Fruit fly (Drosophila melanogaster) whole organism, embryonic: ENCODE data around the gene Tsf2.

Experiments
- Atf3 ChIP-seq: fragments of 200-800 bp; sonication (Bioruptor generic); optimal IDR thresholded peaks from 3 replicates; lab custom pipeline; 2016; ENCODE audit warnings: missing biosample characterization, missing genetic modification characterization
- CG10267 ChIP-seq: fragments of 200-800 bp; sonication (Bioruptor generic); optimal IDR thresholded peaks from 2 replicates; lab custom pipeline; 2018; ENCODE audit warnings: missing biosample characterization, mild to moderate bottlenecking, missing genetic modification characterization, moderate library complexity
- CG11093 ChIP-seq: fragments of 200-800 bp; sonication (Bioruptor generic); IDR thresholded peaks from 3 replicates; pipeline ENCODE4 v1.3.6; 2022; ENCODE audit warnings: missing biosample characterization, missing genetic modification characterization
- CG11695 ChIP-seq: fragments of 200-800 bp; sonication (Bioruptor generic); IDR thresholded peaks from 3 replicates; pipeline ENCODE4 v1.3.6; 2022; ENCODE audit warnings: missing biosample characterization, missing genetic modification characterization
- CG12071 ChIP-seq: fragments of 200-800 bp; sonication (Bioruptor generic); optimal IDR thresholded peaks from 3 replicates; lab custom pipeline; 2018; ENCODE audit warnings: missing biosample characterization, mild to moderate bottlenecking, missing genetic modification characterization
- CG15073 ChIP-seq: fragments of 200-800 bp; sonication (Bioruptor generic); optimal IDR thresholded peaks from 2 replicates; lab custom pipeline; 2016; ENCODE audit warnings: missing biosample characterization, missing genetic modification characterization
- CG1792 ChIP-seq: fragments of 200-800 bp; sonication (Bioruptor generic); optimal IDR thresholded peaks from 2 replicates; lab custom pipeline; 2016; ENCODE audit warnings: missing biosample characterization, missing genetic modification characterization
- CG2875 ChIP-seq: fragments of 200-800 bp; sonication (Bioruptor generic); optimal IDR thresholded peaks from 2 replicates; lab custom pipeline; 2017; ENCODE audit warnings: missing biosample characterization, mild to moderate bottlenecking, missing genetic modification characterization, missing genetic modification reagents
- CG30403 ChIP-seq: fragments of 200-800 bp; sonication (Bioruptor generic); optimal IDR thresholded peaks from 3 replicates; lab custom pipeline; 2016; ENCODE audit warnings: missing biosample characterization, missing genetic modification characterization
- CG3065 ChIP-seq: fragments of 200-800 bp; sonication (Bioruptor generic); optimal IDR thresholded peaks from 2 replicates; lab custom pipeline; 2016; ENCODE audit warnings: missing biosample characterization, missing genetic modification characterization
- CG31365 ChIP-seq: fragments of 200-800 bp; sonication (Bioruptor generic); optimal IDR thresholded peaks from 2 replicates; lab custom pipeline; 2018; ENCODE audit warnings: missing biosample characterization, mild to moderate bottlenecking, missing genetic modification characterization
- CG33557 ChIP-seq: fragments of 200-800 bp; sonication (Bioruptor generic); optimal IDR thresholded peaks from 2 replicates; lab custom pipeline; 2019; ENCODE audit warnings: missing biosample characterization, mild to moderate bottlenecking, missing genetic modification characterization, moderate library complexity
- CG4854 ChIP-seq: fragments of 200-800 bp; sonication (Bioruptor generic); optimal IDR thresholded peaks from 2 replicates; lab custom pipeline; 2016; ENCODE audit warnings: missing biosample characterization, missing genetic modification characterization, inconsistent platforms
- CG6254 ChIP-seq: fragments of 200-800 bp; sonication (Bioruptor generic); optimal IDR thresholded peaks from 3 replicates; lab custom pipeline; 2017; ENCODE audit warnings: mild to moderate bottlenecking, missing biosample characterization, missing genetic modification reagents, missing genetic modification characterization
- CG6854 ChIP-seq: fragments of 200-800 bp; sonication (Bioruptor generic); optimal IDR thresholded peaks from 3 replicates; lab custom pipeline; 2017; ENCODE audit warnings: missing biosample characterization, mild to moderate bottlenecking, missing genetic modification characterization
- CG7357 ChIP-seq: fragments of 200-800 bp; sonication (Bioruptor generic); IDR thresholded peaks from 3 replicates; pipeline ENCODE4 v1.3.6; 2022; ENCODE audit warnings: missing biosample characterization, missing genetic modification characterization
- CG7556 ChIP-seq: fragments of 200-800 bp; sonication (Bioruptor generic); optimal IDR thresholded peaks from 2 replicates; lab custom pipeline; 2017; ENCODE audit warnings: missing biosample characterization, mild to moderate bottlenecking, missing genetic modification characterization
- CG9932 ChIP-seq: fragments of 200-800 bp; sonication (Bioruptor generic); IDR thresholded peaks from 2 replicates; pipeline ENCODE4 v1.3.6; 2022; ENCODE audit warnings: missing biosample characterization, missing genetic modification characterization
- Dp ChIP-seq: fragments of 200-800 bp; sonication (Bioruptor generic); optimal IDR thresholded peaks from 2 replicates; lab custom pipeline; 2018; ENCODE audit warnings: missing biosample characterization, mild to moderate bottlenecking, missing genetic modification characterization, moderate library complexity
- Dref ChIP-seq: fragments of 200-800 bp; sonication (Bioruptor generic); IDR thresholded peaks from 2 replicates; pipeline ENCODE4 v1.3.6; 2022; ENCODE audit warnings: missing biosample characterization, missing genetic modification characterization
- H2.0 ChIP-seq: fragments of 200-800 bp; sonication (Bioruptor generic); IDR thresholded peaks from 2 replicates; pipeline ENCODE4 v1.3.6; 2022; ENCODE audit warnings: missing biosample characterization, missing genetic modification characterization
- HHEX ChIP-seq: fragments of 200-800 bp; sonication (Bioruptor generic); optimal IDR thresholded peaks from 3 replicates; lab custom pipeline; 2017; ENCODE audit warnings: missing biosample characterization, mild to moderate bottlenecking, missing genetic modification characterization, missing genetic modification reagents
- Hey ChIP-seq: fragments of 200-800 bp; sonication (Bioruptor generic); optimal IDR thresholded peaks from 3 replicates; lab custom pipeline; 2018; ENCODE audit warnings: missing biosample characterization, mild to moderate bottlenecking, missing genetic modification characterization
- Hr3 ChIP-seq: fragments of 200-800 bp; sonication (Bioruptor generic); optimal IDR thresholded peaks from 3 replicates; lab custom pipeline; 2016; ENCODE audit warnings: missing biosample characterization, missing genetic modification characterization
- Mad ChIP-seq: fragments of 200-800 bp; sonication (Bioruptor generic); optimal IDR thresholded peaks from 2 replicates; lab custom pipeline; 2016; ENCODE audit warnings: missing biosample characterization, missing genetic modification characterization
- Ravus ChIP-seq: fragments of 200-800 bp; sonication (Bioruptor generic); IDR thresholded peaks from 2 replicates; pipeline ENCODE4 v1.3.6; 2022; ENCODE audit warnings: missing biosample characterization, missing genetic modification characterization
- Six4 ChIP-seq: fragments of 200-800 bp; sonication (Bioruptor generic); optimal IDR thresholded peaks from 2 replicates; lab custom pipeline; 2016; ENCODE audit warnings: missing biosample characterization, missing genetic modification characterization
- Spps ChIP-seq: fragments of 200-800 bp; sonication (Bioruptor generic); optimal IDR thresholded peaks from 2 replicates; lab custom pipeline; 2018; ENCODE audit warnings: missing biosample characterization, mild to moderate bottlenecking, missing genetic modification characterization
- Stat92E ChIP-seq, 3 experiments: fragments of >200 bp in 2 of 3; fragments of 200-800 bp in 1 of 3; sonication (Bioruptor generic) in 1 of 3; optimal IDR thresholded peaks; 2 replicates each; lab custom pipeline; 2017 to 2019; ENCODE audit warnings: missing biosample characterization in 3 of 3, missing genetic modification characterization in 3 of 3, mild to moderate bottlenecking in 1 of 3, moderate library complexity in 1 of 3
- ac ChIP-seq: fragments of 200-800 bp; sonication (Bioruptor generic); optimal IDR thresholded peaks from 3 replicates; lab custom pipeline; 2017; ENCODE audit warnings: missing biosample characterization, mild to moderate bottlenecking, missing genetic modification characterization
- ase ChIP-seq: fragments of 200-800 bp; sonication (Bioruptor generic); IDR thresholded peaks from 3 replicates; pipeline ENCODE4 v1.3.6; 2022; ENCODE audit warnings: missing biosample characterization, missing genetic modification characterization
- bab2 ChIP-seq: fragments of 200-800 bp; sonication (Bioruptor generic); optimal IDR thresholded peaks from 2 replicates; lab custom pipeline; 2016; ENCODE audit warnings: missing biosample characterization, missing genetic modification characterization
- bigmax ChIP-seq: fragments of 200-800 bp; sonication (Bioruptor generic); optimal IDR thresholded peaks from 2 replicates; lab custom pipeline; 2018; ENCODE audit warnings: missing biosample characterization, mild to moderate bottlenecking, missing genetic modification characterization
- bowl ChIP-seq: fragments of 200-800 bp; sonication (Bioruptor generic); IDR thresholded peaks from 2 replicates; pipeline ENCODE4 v1.3.6; 2022; ENCODE audit warnings: missing biosample characterization, missing genetic modification characterization
- crol ChIP-seq: fragments of 200-800 bp; sonication (Bioruptor generic); IDR thresholded peaks from 2 replicates; pipeline ENCODE4 v1.3.6; 2022; ENCODE audit warnings: missing biosample characterization, missing genetic modification characterization
- da ChIP-seq: fragments of 200-800 bp; sonication (Bioruptor generic); optimal IDR thresholded peaks from 2 replicates; lab custom pipeline; 2016; ENCODE audit warnings: missing biosample characterization, missing genetic modification characterization
- eyg ChIP-seq: fragments of 200-800 bp; sonication (Bioruptor generic); optimal IDR thresholded peaks from 3 replicates; lab custom pipeline; 2016; ENCODE audit warnings: missing biosample characterization, missing genetic modification characterization
- fru ChIP-seq: fragments of >200 bp; optimal IDR thresholded peaks from 2 replicates; lab custom pipeline; 2017
- ftz-f1 ChIP-seq: fragments of 200-800 bp; sonication (Bioruptor generic); optimal IDR thresholded peaks from 2 replicates; lab custom pipeline; 2016; ENCODE audit warnings: missing biosample characterization, missing genetic modification characterization
- hbn ChIP-seq: fragments of 200-800 bp; sonication (Bioruptor generic); IDR thresholded peaks from 2 replicates; pipeline ENCODE4 v1.3.6; 2022; ENCODE audit warnings: missing biosample characterization, missing genetic modification characterization; ENCODE audit not compliant: partially characterized antibody
- kah ChIP-seq: fragments of 200-800 bp; sonication (Bioruptor generic); optimal IDR thresholded peaks from 2 replicates; lab custom pipeline; 2018; ENCODE audit warnings: missing biosample characterization, mild to moderate bottlenecking, missing genetic modification characterization
- mld ChIP-seq: fragments of 200-800 bp; sonication (Bioruptor generic); IDR thresholded peaks from 3 replicates; pipeline ENCODE4 v1.3.6; 2022; ENCODE audit warnings: missing biosample characterization, missing genetic modification characterization; ENCODE audit not compliant: partially characterized antibody
- psq ChIP-seq: fragments of 200-800 bp; sonication (Bioruptor generic); optimal IDR thresholded peaks from 2 replicates; lab custom pipeline; 2017; ENCODE audit warnings: missing biosample characterization, missing genetic modification characterization
- scrt ChIP-seq: fragments of 200-800 bp; sonication (Bioruptor generic); optimal IDR thresholded peaks from 2 replicates; lab custom pipeline; 2018; ENCODE audit warnings: missing biosample characterization, mild to moderate bottlenecking, missing genetic modification characterization, moderate library complexity
- sim ChIP-seq: fragments of 200-800 bp; sonication (Bioruptor generic); IDR thresholded peaks from 2 replicates; pipeline ENCODE4 v1.3.6; 2022; ENCODE audit warnings: missing biosample characterization, missing genetic modification characterization
- sr ChIP-seq: fragments of 200-800 bp; sonication (Bioruptor generic); IDR thresholded peaks from 3 replicates; pipeline ENCODE4 v1.3.6; 2022; ENCODE audit warnings: missing biosample characterization, missing genetic modification characterization
- tup ChIP-seq: fragments of 200-800 bp; sonication (Bioruptor generic); optimal IDR thresholded peaks from 2 replicates; lab custom pipeline; 2016; ENCODE audit warnings: missing biosample characterization, mild to moderate bottlenecking, missing genetic modification characterization, moderate library complexity
- unc-4 ChIP-seq: fragments of 200-800 bp; sonication (Bioruptor generic); IDR thresholded peaks from 2 replicates; pipeline ENCODE4 v1.3.6; 2022; ENCODE audit warnings: missing biosample characterization, missing genetic modification characterization; ENCODE audit not compliant: partially characterized antibody
- unpg ChIP-seq: fragments of 200-800 bp; sonication (Bioruptor generic); optimal IDR thresholded peaks from 3 replicates; lab custom pipeline; 2018; ENCODE audit warnings: missing biosample characterization, mild to moderate bottlenecking, missing genetic modification characterization, moderate library complexity
- usp ChIP-seq: fragments of >200 bp; optimal IDR thresholded peaks from 2 replicates; lab custom pipeline; 2017; ENCODE audit warnings: missing biosample characterization, missing genetic modification characterization
- z ChIP-seq: fragments of 200-800 bp; sonication (Bioruptor generic); IDR thresholded peaks from 3 replicates; pipeline ENCODE4 v1.3.6; 2022; ENCODE audit warnings: missing biosample characterization, missing genetic modification characterization

Tsf2 gene

DNA sequence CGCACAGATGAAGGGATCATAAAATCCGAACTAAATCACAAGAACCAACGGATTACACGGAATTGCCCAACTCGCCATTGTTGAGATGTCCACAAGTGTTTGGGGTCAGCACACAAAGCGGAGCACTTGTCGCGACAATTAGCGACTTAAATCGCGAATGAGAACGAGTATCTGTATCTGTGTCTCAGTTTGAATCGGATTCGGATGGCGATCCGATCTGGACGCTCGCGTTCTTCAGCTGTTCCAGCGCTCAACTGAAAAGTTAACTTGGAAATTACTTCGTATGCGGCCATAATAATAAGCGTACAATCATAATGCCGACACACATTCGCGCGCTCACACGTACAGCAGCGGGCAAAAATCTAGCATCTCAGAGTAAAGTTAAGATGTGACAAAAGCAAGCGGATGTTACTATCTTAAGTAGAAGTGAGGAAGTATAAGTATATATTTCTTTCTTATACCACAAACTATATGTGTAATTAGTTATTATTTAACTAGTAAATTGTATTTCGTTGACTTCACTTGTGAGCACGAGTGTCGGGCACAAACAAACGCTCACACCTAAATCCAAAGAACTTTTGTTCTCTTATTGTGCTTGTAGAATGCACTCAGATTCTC lies 43.0 kb downstream of the Tsf2 start, which contains the start of gene CG10660 (continued):
- TF ChIP-seq CG9932 (GFP tag; lab: Robert Waterston, UW), result peak; percentile 68
- peak; percentile 66 for TF ChIP-seq Six4
- TF ChIP-seq psq (GFP tag; lab: Kevin White, UChicago), result peak; percentile 65
- peak; percentile 66 for TF ChIP-seq kah
- peak; percentile 64 for TF ChIP-seq CG31365 (tag; lab: Kevin White, UChicago)
- TF ChIP-seq Ravus (GFP tag; lab: Robert Waterston, UW), result peak; percentile 54
- TF ChIP-seq fru (lab: Kevin White, UChicago), result no peak
- TF ChIP-seq Hey (tag; lab: Kevin White, UChicago), result peak; percentile 20
- TF ChIP-seq crol, result no peak
- peak; percentile 94 for TF ChIP-seq unpg (GFP tag; lab: Kevin White, UChicago)
- no peak for TF ChIP-seq sr (GFP tag; lab: Robert Waterston, UW)
- TF ChIP-seq bab2, result peak; percentile 79
- no peak for TF ChIP-seq unc-4 (GFP tag; lab: Robert Waterston, UW)
- TF ChIP-seq sim (GFP tag; lab: Robert Waterston, UW), result peak; percentile 85
- no peak for TF ChIP-seq ftz-f1
- TF ChIP-seq CG11695, result peak; percentile 87
- peak; percentile 73 for TF ChIP-seq z (GFP tag; lab: Robert Waterston, UW)
- TF ChIP-seq tup, result peak; percentile 66
- TF ChIP-seq mld (GFP tag; lab: Robert Waterston, UW), result no peak
- TF ChIP-seq CG12071 (GFP tag; lab: Kevin White, UChicago), result peak; percentile 89
- peak; percentile 66; the same call in 1 of the 2 replicates for TF ChIP-seq bowl (GFP tag; lab: Robert Waterston, UW)
- peak; percentile 55 for TF ChIP-seq CG3065 (GFP tag; lab: Kevin White, UChicago)
- peak; percentile 87 for TF ChIP-seq CG2875 (GFP tag; lab: Kevin White, UChicago)
- TF ChIP-seq CG33557, result peak; percentile 52
- TF ChIP-seq Mad (GFP tag; lab: Kevin White, UChicago), result peak; percentile 85
- TF ChIP-seq CG4854 (GFP tag; lab: Kevin White, UChicago), result peak; percentile 77
- peak; percentile 76 for TF ChIP-seq CG6854
- peak; percentile 69 for TF ChIP-seq Spps (tag; lab: Kevin White, UChicago)
- TF ChIP-seq hbn (GFP tag; lab: Robert Waterston, UW), result no peak
- peak; percentile 82 for TF ChIP-seq HHEX
- TF ChIP-seq ase (GFP tag; lab: Robert Waterston, UW), result peak; percentile 79
- peak; percentile 40 for TF ChIP-seq CG1792 (GFP tag; lab: Kevin White, UChicago)
- peak; percentile 69 for TF ChIP-seq scrt
- TF ChIP-seq CG30403 (GFP tag; lab: Kevin White, UChicago), result peak; percentile 88
- TF ChIP-seq da (GFP tag; lab: Kevin White, UChicago), result peak; percentile 25
- TF ChIP-seq CG10267 (tag; lab: Kevin White, UChicago), result peak; percentile 83
- peak; percentile 57 for TF ChIP-seq eyg (GFP tag; lab: Kevin White, UChicago)
- peak; percentile 53 for TF ChIP-seq Atf3
- TF ChIP-seq CG7556, result peak; percentile 91
- peak in 1 of 3 experiments; percentile 52 for TF ChIP-seq Stat92E (GFP tag; optimal IDR thresholded peaks at IDR 0.05; lab: Kevin White, UChicago)
- peak; percentile 73 for TF ChIP-seq CG7357 (GFP tag; lab: Robert Waterston, UW)
- TF ChIP-seq CG11093 (GFP tag; lab: Robert Waterston, UW), result peak; percentile 70; the same call in 2 of the 3 replicates
- TF ChIP-seq ac (GFP tag; lab: Kevin White, UChicago), result peak; percentile 34
- no peak for TF ChIP-seq usp
- peak; percentile 89 for TF ChIP-seq CG6254 (GFP tag; lab: Kevin White, UChicago)
- TF ChIP-seq H2.0 (GFP tag; lab: Robert Waterston, UW), result peak; percentile 82
- no peak for TF ChIP-seq Dref (GFP tag; lab: Robert Waterston, UW)
- TF ChIP-seq bigmax (GFP tag; lab: Kevin White, UChicago), result no peak
- no peak for TF ChIP-seq Dp (GFP tag; lab: Kevin White, UChicago)
- TF ChIP-seq CG15073 (GFP tag; lab: Kevin White, UChicago), result peak; percentile 22
- TF ChIP-seq Hr3 (GFP tag; lab: Kevin White, UChicago), result peak; percentile 87
